Fruit fly (Drosophila melanogaster) whole organism, embryonic: ENCODE results near the gene CG15916.

Source experiments
- Aef1 ChIP-seq: fragments of 200-800 bp; sonication (Bioruptor generic); IDR thresholded peaks from 3 replicates; pipeline ENCODE4 v1.3.6; 2022; ENCODE audit warnings: missing biosample characterization, missing genetic modification characterization
- Blimp-1 ChIP-seq: fragments of 200-800 bp; sonication (Bioruptor generic); optimal IDR thresholded peaks from 3 replicates; lab custom pipeline; 2018; ENCODE audit warnings: missing biosample characterization, missing genetic modification characterization, mild to moderate bottlenecking, moderate library complexity, missing genetic modification reagents
- CG1024 ChIP-seq: fragments of 200-800 bp; sonication (Bioruptor generic); IDR thresholded peaks from 2 replicates; pipeline ENCODE4 v1.3.6; 2022; ENCODE audit warnings: missing biosample characterization, missing genetic modification characterization
- CG11093 ChIP-seq: fragments of 200-800 bp; sonication (Bioruptor generic); IDR thresholded peaks from 3 replicates; pipeline ENCODE4 v1.3.6; 2022; ENCODE audit warnings: missing biosample characterization, missing genetic modification characterization
- CG12659 ChIP-seq: fragments of 200-800 bp; sonication (Bioruptor generic); optimal IDR thresholded peaks from 3 replicates; lab custom pipeline; 2017; ENCODE audit warnings: mild to moderate bottlenecking, missing biosample characterization, missing genetic modification reagents, missing genetic modification characterization
- CG13123 ChIP-seq: fragments of 200-800 bp; sonication (Bioruptor generic); optimal IDR thresholded peaks from 2 replicates; lab custom pipeline; 2016; ENCODE audit warnings: missing biosample characterization, missing genetic modification characterization
- CG17186 ChIP-seq: fragments of 200-800 bp; sonication (Bioruptor generic); optimal IDR thresholded peaks from 3 replicates; lab custom pipeline; 2017; ENCODE audit warnings: missing biosample characterization, missing genetic modification reagents, missing genetic modification characterization
- CG17912 ChIP-seq: fragments of 200-800 bp; sonication (Bioruptor generic); optimal IDR thresholded peaks from 2 replicates; lab custom pipeline; 2018; ENCODE audit warnings: missing biosample characterization, mild to moderate bottlenecking, missing genetic modification characterization
- CG1792 ChIP-seq: fragments of 200-800 bp; sonication (Bioruptor generic); optimal IDR thresholded peaks from 2 replicates; lab custom pipeline; 2016; ENCODE audit warnings: missing biosample characterization, missing genetic modification characterization
- CG18764 ChIP-seq: fragments of 200-800 bp; sonication (Bioruptor generic); optimal IDR thresholded peaks from 3 replicates; lab custom pipeline; 2016; ENCODE audit warnings: missing biosample characterization, missing genetic modification characterization
- CG2129 ChIP-seq: fragments of 200-800 bp; sonication (Bioruptor generic); IDR thresholded peaks from 2 replicates; pipeline ENCODE4 v1.3.6; 2022; ENCODE audit warnings: missing biosample characterization, missing genetic modification characterization; ENCODE audit not compliant: partially characterized antibody
- CG2712 ChIP-seq: fragments of 200-800 bp; optimal IDR thresholded peaks from 3 replicates; lab custom pipeline; 2019; ENCODE audit warnings: missing biosample characterization, mild to moderate bottlenecking, missing genetic modification characterization, moderate library complexity
- CG3065 ChIP-seq: fragments of 200-800 bp; sonication (Bioruptor generic); optimal IDR thresholded peaks from 2 replicates; lab custom pipeline; 2016; ENCODE audit warnings: missing biosample characterization, missing genetic modification characterization
- CG31365 ChIP-seq: fragments of 200-800 bp; sonication (Bioruptor generic); optimal IDR thresholded peaks from 2 replicates; lab custom pipeline; 2018; ENCODE audit warnings: missing biosample characterization, mild to moderate bottlenecking, missing genetic modification characterization
- CG3281 ChIP-seq: fragments of 200-800 bp; sonication (Bioruptor generic); optimal IDR thresholded peaks from 3 replicates; lab custom pipeline; 2017; ENCODE audit warnings: missing biosample characterization, mild to moderate bottlenecking, missing genetic modification characterization
- CG4328 ChIP-seq: fragments of 200-800 bp; sonication (Bioruptor generic); optimal IDR thresholded peaks from 3 replicates; lab custom pipeline; 2017; ENCODE audit warnings: missing biosample characterization, missing genetic modification reagents, missing genetic modification characterization
- CG4360 ChIP-seq: fragments of 200-800 bp; sonication (Bioruptor generic); IDR thresholded peaks from 2 replicates; pipeline ENCODE4 v1.3.6; 2022; ENCODE audit warnings: missing biosample characterization, missing genetic modification characterization
- CG4404 ChIP-seq: fragments of 200-800 bp; sonication (Bioruptor generic); IDR thresholded peaks from 2 replicates; pipeline ENCODE4 v1.3.6; 2022; ENCODE audit warnings: missing biosample characterization, missing genetic modification characterization
- CG5180 ChIP-seq: fragments of 200-800 bp; sonication (Bioruptor generic); optimal IDR thresholded peaks from 3 replicates; lab custom pipeline; 2017; ENCODE audit warnings: missing biosample characterization, missing genetic modification characterization, mild to moderate bottlenecking, moderate library complexity, missing genetic modification reagents
- CG6272 ChIP-seq: fragments of 200-800 bp; sonication (Bioruptor generic); IDR thresholded peaks from 2 replicates; pipeline ENCODE4 v1.3.6; 2022; ENCODE audit warnings: missing biosample characterization, missing genetic modification characterization
- CG7745 ChIP-seq: fragments of 200-800 bp; sonication (Bioruptor generic); optimal IDR thresholded peaks from 2 replicates; lab custom pipeline; 2018; ENCODE audit warnings: missing biosample characterization, mild to moderate bottlenecking, missing genetic modification characterization, moderate library complexity
- CG7963 ChIP-seq: fragments of 200-800 bp; sonication (Bioruptor generic); IDR thresholded peaks from 3 replicates; pipeline ENCODE4 v1.3.6; 2022; ENCODE audit warnings: missing biosample characterization, missing genetic modification characterization; ENCODE audit not compliant: partially characterized antibody
- CG8281 ChIP-seq: fragments of 200-800 bp; sonication (Bioruptor generic); optimal IDR thresholded peaks from 2 replicates; lab custom pipeline; 2018; ENCODE audit warnings: missing biosample characterization, mild to moderate bottlenecking, missing genetic modification characterization, moderate library complexity
- CG9932 ChIP-seq: fragments of 200-800 bp; sonication (Bioruptor generic); IDR thresholded peaks from 2 replicates; pipeline ENCODE4 v1.3.6; 2022; ENCODE audit warnings: missing biosample characterization, missing genetic modification characterization
- Dad ChIP-seq: fragments of 200-800 bp; sonication (Bioruptor generic); optimal IDR thresholded peaks from 3 replicates; lab custom pipeline; 2016; ENCODE audit warnings: missing biosample characterization, missing genetic modification characterization
- Doc3 ChIP-seq: fragments of 200-800 bp; sonication (Bioruptor generic); IDR thresholded peaks from 3 replicates; pipeline ENCODE4 v1.3.6; 2022; ENCODE audit warnings: missing biosample characterization, missing genetic modification characterization; ENCODE audit not compliant: partially characterized antibody
- Ets97D ChIP-seq: fragments of 200-800 bp; sonication (Bioruptor generic); optimal IDR thresholded peaks from 3 replicates; lab custom pipeline; 2016; ENCODE audit warnings: missing biosample characterization, missing genetic modification characterization
- H15 ChIP-seq: fragments of 200-800 bp; sonication (Bioruptor generic); IDR thresholded peaks from 3 replicates; pipeline ENCODE4 v1.3.6; 2022; ENCODE audit warnings: missing biosample characterization, missing genetic modification characterization
- Hmx ChIP-seq: fragments of 200-800 bp; sonication (Bioruptor generic); optimal IDR thresholded peaks from 2 replicates; lab custom pipeline; 2016; ENCODE audit warnings: missing biosample characterization, missing genetic modification characterization
- Jarid2 ChIP-seq: fragments of 200-800 bp; sonication (Bioruptor generic); optimal IDR thresholded peaks from 3 replicates; lab custom pipeline; 2017; ENCODE audit warnings: mild to moderate bottlenecking, missing biosample characterization, missing genetic modification reagents, missing genetic modification characterization
- Pdp1 ChIP-seq, 2 experiments: fragments of 200-800 bp; sonication (Bioruptor generic); optimal IDR thresholded peaks; 3 replicates each; lab custom pipeline; 2016; ENCODE audit warnings: missing biosample characterization in 2 of 2, missing genetic modification characterization in 2 of 2, mild to moderate bottlenecking in 1 of 2, moderate library complexity in 1 of 2
- Six4 ChIP-seq: fragments of 200-800 bp; sonication (Bioruptor generic); optimal IDR thresholded peaks from 2 replicates; lab custom pipeline; 2016; ENCODE audit warnings: missing biosample characterization, missing genetic modification characterization
- Sox102F ChIP-seq: fragments of 200-800 bp; sonication (Bioruptor generic); optimal IDR thresholded peaks from 2 replicates; lab custom pipeline; 2018; ENCODE audit warnings: missing biosample characterization, mild to moderate bottlenecking, missing genetic modification characterization, moderate library complexity
- Ssrp ChIP-seq: fragments of 200-800 bp; sonication (Bioruptor generic); optimal IDR thresholded peaks from 2 replicates; lab custom pipeline; 2018; ENCODE audit warnings: missing biosample characterization, mild to moderate bottlenecking, missing genetic modification characterization, moderate library complexity
- Vsx1 ChIP-seq: fragments of 200-800 bp; sonication (Bioruptor generic); optimal IDR thresholded peaks from 2 replicates; lab custom pipeline; 2017; ENCODE audit warnings: missing biosample characterization, mild to moderate bottlenecking, missing genetic modification characterization, missing genetic modification reagents
- ato ChIP-seq: fragments of 200-800 bp; sonication (Bioruptor generic); IDR thresholded peaks from 2 replicates; pipeline ENCODE4 v1.3.6; 2022; ENCODE audit warnings: missing biosample characterization, missing genetic modification characterization; ENCODE audit not compliant: partially characterized antibody
- btn ChIP-seq: fragments of 200-800 bp; sonication (Bioruptor generic); optimal IDR thresholded peaks from 2 replicates; lab custom pipeline; 2016; ENCODE audit warnings: missing biosample characterization, missing genetic modification characterization
- chif ChIP-seq, 2 experiments: fragments of 200-800 bp; sonication (Bioruptor generic); optimal IDR thresholded peaks; 3 replicates each; lab custom pipeline; 2016; ENCODE audit warnings: missing biosample characterization in 2 of 2, missing genetic modification characterization in 2 of 2
- eyg ChIP-seq: fragments of 200-800 bp; sonication (Bioruptor generic); optimal IDR thresholded peaks from 3 replicates; lab custom pipeline; 2016; ENCODE audit warnings: missing biosample characterization, missing genetic modification characterization
- hb ChIP-seq: fragments of 200-800 bp; sonication (Bioruptor generic); IDR thresholded peaks from 3 replicates; pipeline ENCODE4 v1.3.6; 2022; ENCODE audit warnings: missing biosample characterization, missing genetic modification characterization; ENCODE audit not compliant: partially characterized antibody
- hth ChIP-seq: fragments of >200 bp; optimal IDR thresholded peaks from 2 replicates; lab custom pipeline; 2017; ENCODE audit warnings: inconsistent platforms
- ind ChIP-seq: fragments of 200-800 bp; sonication (Bioruptor generic); optimal IDR thresholded peaks from 3 replicates; lab custom pipeline; 2016; ENCODE audit warnings: missing biosample characterization, missing genetic modification characterization
- lab ChIP-seq: fragments of 200-800 bp; sonication (Bioruptor generic); optimal IDR thresholded peaks from 3 replicates; lab custom pipeline; 2017; ENCODE audit warnings: missing biosample characterization, missing genetic modification characterization, mild to moderate bottlenecking, moderate library complexity, missing genetic modification reagents
- nom ChIP-seq: fragments of 200-800 bp; sonication (Bioruptor generic); optimal IDR thresholded peaks from 2 replicates; lab custom pipeline; 2017; ENCODE audit warnings: missing biosample characterization, missing genetic modification characterization, mild to moderate bottlenecking, moderate library complexity, missing genetic modification reagents
- phol ChIP-seq: fragments of 200-800 bp; sonication (Bioruptor generic); optimal IDR thresholded peaks from 3 replicates; lab custom pipeline; 2018; ENCODE audit warnings: missing biosample characterization, mild to moderate bottlenecking, missing genetic modification characterization, moderate library complexity
- salm ChIP-seq: fragments of 200-800 bp; sonication (Bioruptor generic); optimal IDR thresholded peaks from 2 replicates; lab custom pipeline; 2018; ENCODE audit warnings: missing biosample characterization, mild to moderate bottlenecking, missing genetic modification characterization
- sna ChIP-seq: fragments of 200-800 bp; sonication (Bioruptor generic); IDR thresholded peaks from 2 replicates; pipeline ENCODE4 v1.3.6; 2022; ENCODE audit warnings: missing biosample characterization, missing genetic modification characterization; ENCODE audit not compliant: partially characterized antibody
- so ChIP-seq: fragments of 200-800 bp; sonication (Bioruptor generic); IDR thresholded peaks from 3 replicates; pipeline ENCODE4 v1.3.6; 2022; ENCODE audit warnings: missing biosample characterization, missing genetic modification characterization
- tup ChIP-seq: fragments of 200-800 bp; sonication (Bioruptor generic); optimal IDR thresholded peaks from 2 replicates; lab custom pipeline; 2016; ENCODE audit warnings: missing biosample characterization, mild to moderate bottlenecking, missing genetic modification characterization, moderate library complexity
- wek ChIP-seq: fragments of 200-800 bp; sonication (Bioruptor generic); optimal IDR thresholded peaks from 3 replicates; lab custom pipeline; 2018; ENCODE audit warnings: missing biosample characterization, mild to moderate bottlenecking, missing genetic modification characterization, moderate library complexity

CG15916 gene

dm6 chrX:15867863-15868262, 22.5 kb upstream of the CG15916 start, which contains the start of gene Gapdh2 (continued):
- peak; percentile 100 for TF ChIP-seq CG17912
- TF ChIP-seq CG3281 (GFP tag; lab: Kevin White, UChicago) = peak; percentile 100
- peak; percentile 100 for TF ChIP-seq lab (GFP tag; lab: Kevin White, UChicago)
- TF ChIP-seq Pdp1 (GFP tag; optimal IDR thresholded peaks at IDR 0.05; lab: Kevin White, UChicago) = peak; percentile 97
- no peak for TF ChIP-seq Doc3 (GFP tag; lab: Robert Waterston, UW)
- peak; percentile 91 for TF ChIP-seq CG3065 (GFP tag; lab: Kevin White, UChicago)
- peak; percentile 100 for TF ChIP-seq Sox102F (GFP tag; lab: Kevin White, UChicago)
- peak; percentile 98 for TF ChIP-seq Six4 (GFP tag; lab: Kevin White, UChicago)
- TF ChIP-seq hth (lab: Kevin White, UChicago) = no peak
- peak; percentile 95 for TF ChIP-seq CG5180 (GFP tag; lab: Kevin White, UChicago)
- TF ChIP-seq chif (GFP tag; optimal IDR thresholded peaks at IDR 0.05; lab: Kevin White, UChicago) = peak; percentile 95 to 96
- TF ChIP-seq CG17186 (GFP tag; lab: Kevin White, UChicago) = peak; percentile 87
- no peak for TF ChIP-seq CG2129 (GFP tag; lab: Robert Waterston, UW)
- peak; percentile 97 for TF ChIP-seq Vsx1 (GFP tag; lab: Kevin White, UChicago)
- TF ChIP-seq CG31365 (tag; lab: Kevin White, UChicago) = peak; percentile 96
- TF ChIP-seq nom (GFP tag; lab: Kevin White, UChicago) = peak; percentile 100
- peak; percentile 97 for TF ChIP-seq CG18764 (GFP tag; lab: Kevin White, UChicago)
- TF ChIP-seq CG12659 (GFP tag; lab: Kevin White, UChicago) = peak; percentile 100
- TF ChIP-seq CG1792 (GFP tag; lab: Kevin White, UChicago) = peak; percentile 94
- TF ChIP-seq so (GFP tag; lab: Robert Waterston, UW) = peak; percentile 100
- TF ChIP-seq ato (GFP tag; lab: Robert Waterston, UW) = no peak
- peak; percentile 97 for TF ChIP-seq eyg
- no peak for TF ChIP-seq CG7963
- TF ChIP-seq CG11093 (GFP tag; lab: Robert Waterston, UW) = peak; percentile 96
- TF ChIP-seq Hmx (GFP tag; lab: Kevin White, UChicago) = peak; percentile 94
- peak; percentile 99 for TF ChIP-seq CG2712
- TF ChIP-seq tup (GFP tag; lab: Kevin White, UChicago) = peak; percentile 97
- TF ChIP-seq Jarid2 (GFP tag; lab: Kevin White, UChicago) = peak; percentile 95
- peak; percentile 96 for TF ChIP-seq CG8281
- TF ChIP-seq CG1024 (GFP tag; lab: Robert Waterston, UW) = peak; percentile 96
- TF ChIP-seq Aef1 = peak; percentile 98
- peak; percentile 87 for TF ChIP-seq CG4360
- peak; percentile 98 for TF ChIP-seq Dad
- TF ChIP-seq CG4328 (GFP tag; lab: Kevin White, UChicago) = peak; percentile 100
- no peak for TF ChIP-seq sna
- peak; percentile 97 for TF ChIP-seq H15 (GFP tag; lab: Robert Waterston, UW)
- peak; percentile 92 for TF ChIP-seq btn (GFP tag; lab: Kevin White, UChicago)
- TF ChIP-seq CG6272 (GFP tag; lab: Robert Waterston, UW) = peak; percentile 93; the same call in 1 of the 2 replicates
- TF ChIP-seq CG9932 (GFP tag; lab: Robert Waterston, UW) = peak; percentile 99
- peak; percentile 98 for TF ChIP-seq ind (GFP tag; lab: Kevin White, UChicago)
- peak; percentile 82 for TF ChIP-seq CG7745
- peak; percentile 100 for TF ChIP-seq salm (tag; lab: Kevin White, UChicago)
- TF ChIP-seq Ssrp (tag; lab: Kevin White, UChicago) = peak; percentile 97
- TF ChIP-seq wek (GFP tag; lab: Kevin White, UChicago) = peak; percentile 96
- peak; percentile 99 for TF ChIP-seq Blimp-1
- peak; percentile 92 for TF ChIP-seq Ets97D (GFP tag; lab: Kevin White, UChicago)
- TF ChIP-seq hb = no peak
- peak; percentile 97 for TF ChIP-seq phol (tag; lab: Kevin White, UChicago)
- peak; percentile 96 for TF ChIP-seq CG13123 (GFP tag; lab: Kevin White, UChicago)
- TF ChIP-seq CG4404 (GFP tag; lab: Robert Waterston, UW) = peak; percentile 88
